Fruit fly (Drosophila melanogaster): ENCODE measurements around the gene Pc.

Gene Pc

DNA sequence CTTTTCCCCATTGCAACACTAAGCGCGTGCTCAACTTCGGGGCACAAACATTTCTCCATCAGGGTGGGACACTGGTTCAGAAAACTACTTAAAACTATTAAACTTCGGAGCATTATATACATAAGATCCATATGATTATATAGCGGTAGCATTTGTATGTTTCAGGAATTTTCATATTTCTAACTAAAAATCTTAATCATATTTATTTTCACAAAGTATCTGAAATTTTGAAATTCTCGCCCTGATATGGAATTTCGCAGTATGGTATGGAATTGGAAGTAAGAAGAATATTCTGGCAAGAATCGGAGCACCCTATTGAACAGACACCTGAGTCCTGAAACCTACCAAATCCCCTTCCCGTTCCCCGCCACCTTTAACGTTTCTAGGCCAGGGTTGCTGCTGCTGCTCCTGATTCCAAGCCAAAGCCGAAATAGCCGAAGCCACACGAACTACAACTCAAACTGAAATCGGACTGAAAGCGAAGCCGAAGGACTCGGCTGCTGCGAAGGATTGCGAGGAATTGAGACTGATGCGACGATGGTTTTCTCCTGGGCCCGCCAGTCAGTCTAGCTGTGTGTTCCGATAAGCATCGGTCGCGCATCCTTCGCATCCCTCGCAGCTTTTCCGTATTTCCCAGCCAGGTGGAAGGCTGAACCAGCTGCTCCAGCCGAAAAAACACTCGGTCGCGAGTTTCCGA is 4.1 kb upstream of the Pc start:
- TF ChIP-seq bab1 (GFP tag; optimal IDR thresholded peaks at IDR 0.05) (no peak), CG7045 (GFP tag; optimal IDR thresholded peaks at IDR 0.05) (peak; percentile 85), CG1620 (GFP tag; optimal IDR thresholded peaks at IDR 0.05) (no peak), CG12768 (GFP tag; optimal IDR thresholded peaks at IDR 0.05) (peak; percentile 83), CG11617 (GFP tag; optimal IDR thresholded peaks at IDR 0.05) (peak; percentile 43), kay (GFP tag; ENCODE audit: borderline replicate concordance) (no peak), CG7101 (tag; optimal IDR thresholded peaks at IDR 0.05) (peak; percentile 57), tj (GFP tag; optimal IDR thresholded peaks at IDR 0.05) (no peak), Hr96 (GFP tag; optimal IDR thresholded peaks at IDR 0.05) (peak; percentile 47), Clk (GFP tag; optimal IDR thresholded peaks at IDR 0.05) (peak; percentile 71), CG33017 (tag; optimal IDR thresholded peaks at IDR 0.05) (peak; percentile 76), cic (GFP tag; optimal IDR thresholded peaks at IDR 0.05) (no peak), toe (GFP tag; optimal IDR thresholded peaks at IDR 0.05) (peak; percentile 62), CG5204 (GFP tag; optimal IDR thresholded peaks at IDR 0.05) (peak; percentile 71), pad (GFP tag; optimal IDR thresholded peaks at IDR 0.05) (peak; percentile 1), ovo (GFP tag; optimal IDR thresholded peaks at IDR 0.05) (no peak), Crg-1 (GFP tag; optimal IDR thresholded peaks at IDR 0.05) (no peak), Mnt (GFP tag; optimal IDR thresholded peaks at IDR 0.05) (no peak), cnc (optimal IDR thresholded peaks at IDR 0.05) (no peak)

DNA sequence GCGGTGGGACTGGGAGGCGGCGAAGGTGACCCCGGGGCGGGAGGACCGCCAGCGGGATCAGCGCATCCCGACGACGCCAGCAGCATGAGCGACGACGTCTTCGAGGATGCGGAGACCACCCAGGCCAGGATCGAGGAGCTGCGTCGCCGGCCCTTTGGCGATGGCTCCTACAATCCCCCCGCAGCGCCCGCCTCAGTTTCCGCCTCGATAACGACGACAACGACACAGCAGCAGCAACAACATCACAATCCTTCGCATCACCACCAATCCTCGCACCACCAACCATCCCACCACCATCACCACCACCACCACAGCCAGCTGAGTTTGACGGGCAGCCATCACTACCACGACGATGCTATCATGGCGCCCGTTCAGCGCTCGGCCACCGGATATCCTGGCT is 2.1 kb upstream of the Pc start:
- no peak for TF ChIP-seq cnc (optimal IDR thresholded peaks at IDR 0.05)
- TF ChIP-seq bab1 (GFP tag; optimal IDR thresholded peaks at IDR 0.05), result no peak
- TF ChIP-seq CG7045 (GFP tag; optimal IDR thresholded peaks at IDR 0.05), result no peak
- no peak for TF ChIP-seq cic (GFP tag; optimal IDR thresholded peaks at IDR 0.05)
- TF ChIP-seq CG12768 (GFP tag; optimal IDR thresholded peaks at IDR 0.05), result no peak
- no peak for TF ChIP-seq kay (GFP tag; ENCODE audit: borderline replicate concordance)
- no peak for TF ChIP-seq CG7101 (tag; optimal IDR thresholded peaks at IDR 0.05)
- TF ChIP-seq Clk (GFP tag; optimal IDR thresholded peaks at IDR 0.05), result no peak
- no peak for TF ChIP-seq toe (GFP tag; optimal IDR thresholded peaks at IDR 0.05)
- no peak for TF ChIP-seq ovo (GFP tag; optimal IDR thresholded peaks at IDR 0.05)
- no peak for TF ChIP-seq tj (GFP tag; optimal IDR thresholded peaks at IDR 0.05)

DNA sequence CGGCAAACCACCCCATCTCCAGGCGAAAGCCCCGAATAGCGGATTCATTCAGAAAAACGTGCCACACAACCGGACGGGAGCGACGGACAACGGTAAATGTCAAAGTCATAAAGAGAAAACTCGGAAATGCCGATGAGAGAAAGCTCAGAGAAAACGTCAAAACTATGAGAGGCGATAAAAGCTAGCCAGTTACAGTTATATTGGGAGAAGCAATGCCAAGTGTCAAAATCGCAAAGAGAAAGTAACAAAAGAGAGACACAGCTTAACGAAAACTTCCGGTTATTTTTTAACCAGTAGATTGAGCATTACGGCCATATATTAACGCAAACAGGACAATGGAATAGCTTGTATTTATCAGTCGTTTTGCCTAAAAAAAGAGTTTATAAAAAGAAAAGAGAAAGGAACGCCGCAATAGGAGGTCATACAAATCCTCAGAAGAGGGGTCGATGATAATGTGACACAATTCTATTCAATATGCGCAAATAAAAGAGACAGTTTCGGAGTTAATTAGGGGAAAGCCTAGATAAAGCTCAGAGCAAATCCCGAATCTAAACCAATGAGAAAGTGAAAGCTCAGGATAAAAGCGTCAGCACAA is 1.6 kb upstream of the Pc start:
- TF ChIP-seq pad (GFP tag; optimal IDR thresholded peaks at IDR 0.05) (peak; percentile 0), CG5204 (GFP tag; optimal IDR thresholded peaks at IDR 0.05) (no peak), cic (GFP tag; optimal IDR thresholded peaks at IDR 0.05) (no peak), Hr96 (GFP tag; optimal IDR thresholded peaks at IDR 0.05) (no peak), bab1 (GFP tag; optimal IDR thresholded peaks at IDR 0.05) (no peak), Mnt (GFP tag; optimal IDR thresholded peaks at IDR 0.05) (no peak), CG1620 (GFP tag; optimal IDR thresholded peaks at IDR 0.05) (no peak), ovo (GFP tag; optimal IDR thresholded peaks at IDR 0.05) (no peak)

DNA sequence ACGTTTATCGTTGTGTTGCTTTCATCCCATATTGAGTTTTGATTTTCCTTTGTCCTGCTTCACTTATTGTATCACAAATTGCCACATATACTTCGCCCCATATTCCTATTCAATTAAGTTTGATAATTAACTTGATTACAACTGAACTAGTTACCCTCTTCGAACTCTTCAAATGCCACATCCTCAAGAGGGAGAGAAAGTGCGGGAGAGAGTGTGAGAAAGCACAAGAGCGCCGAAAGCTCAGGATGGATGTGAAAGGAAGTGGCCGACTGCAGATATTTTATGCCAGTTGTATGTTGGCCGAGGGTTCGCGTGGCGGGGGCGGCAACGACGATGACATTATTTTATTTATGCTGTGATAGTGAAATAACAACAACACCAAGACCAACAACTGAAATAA is 654 bp upstream of the Pc start, which contains the start of gene Rab26:
TSS of gene Rab26 (plus strand) at position 301 of the 400 bp plus-strand sequence.
- TF ChIP-seq toe (GFP tag; optimal IDR thresholded peaks at IDR 0.05) (no peak), Clk (GFP tag; optimal IDR thresholded peaks at IDR 0.05) (no peak), kay (GFP tag; ENCODE audit: borderline replicate concordance) (no peak), CG5204 (GFP tag; optimal IDR thresholded peaks at IDR 0.05) (no peak), CG7101 (tag; optimal IDR thresholded peaks at IDR 0.05) (no peak), CG12768 (GFP tag; optimal IDR thresholded peaks at IDR 0.05) (no peak), Crg-1 (GFP tag; optimal IDR thresholded peaks at IDR 0.05) (no peak), pad (GFP tag; optimal IDR thresholded peaks at IDR 0.05) (no peak)

DNA sequence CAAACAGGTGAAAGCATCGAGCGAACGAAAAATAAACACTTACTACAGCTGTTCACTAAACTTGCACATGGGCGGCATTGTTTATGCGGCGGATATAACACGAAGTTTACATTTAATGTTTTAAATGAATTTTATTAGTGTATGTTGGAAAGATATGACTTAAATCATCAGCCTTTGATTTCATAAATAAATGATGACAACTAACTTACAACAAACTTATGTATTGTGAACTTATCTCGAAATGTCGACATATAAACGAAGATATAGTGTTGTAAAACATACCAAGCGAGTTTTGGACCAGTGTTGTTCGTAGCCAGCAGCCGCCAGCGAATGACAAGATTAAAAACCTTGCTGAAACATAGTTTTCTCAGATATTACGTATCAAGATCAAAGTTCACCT is 13.4 kb downstream of the Pc start, which contains the start of the genes CG11309 and CG7632:
TSS of gene CG11309 (minus strand) at position 259 of the 400 bp plus-strand sequence.
TSS of gene CG7632 (plus strand) at position 298 of the 400 bp plus-strand sequence.
- TF ChIP-seq cnc (optimal IDR thresholded peaks at IDR 0.05) (no peak), CG11617 (GFP tag; optimal IDR thresholded peaks at IDR 0.05) (peak; percentile 100), ovo (GFP tag; optimal IDR thresholded peaks at IDR 0.05) (peak; percentile 98), CG1620 (GFP tag; optimal IDR thresholded peaks at IDR 0.05) (peak; percentile 99), CG12768 (GFP tag; optimal IDR thresholded peaks at IDR 0.05) (peak; percentile 100), tj (GFP tag; optimal IDR thresholded peaks at IDR 0.05) (peak; percentile 96), CG7101 (tag; optimal IDR thresholded peaks at IDR 0.05) (peak; percentile 100), CG33017 (tag; optimal IDR thresholded peaks at IDR 0.05) (peak; percentile 100), Crg-1 (GFP tag; optimal IDR thresholded peaks at IDR 0.05) (peak; percentile 99), CG5204 (GFP tag; optimal IDR thresholded peaks at IDR 0.05) (peak; percentile 99), CG14711 (tag; optimal IDR thresholded peaks at IDR 0.05) (peak; percentile 99), bab1 (GFP tag; optimal IDR thresholded peaks at IDR 0.05) (peak; percentile 100), toe (GFP tag; optimal IDR thresholded peaks at IDR 0.05) (peak; percentile 99), Clk (GFP tag; optimal IDR thresholded peaks at IDR 0.05) (peak; percentile 98), cic (GFP tag; optimal IDR thresholded peaks at IDR 0.05) (peak; percentile 96), CG7045 (GFP tag; optimal IDR thresholded peaks at IDR 0.05) (peak; percentile 100), pad (GFP tag; optimal IDR thresholded peaks at IDR 0.05) (peak; percentile 96), Hr96 (GFP tag; optimal IDR thresholded peaks at IDR 0.05) (peak; percentile 99), kay (GFP tag; ENCODE audit: borderline replicate concordance) (peak; percentile 98), Mnt (GFP tag; optimal IDR thresholded peaks at IDR 0.05) (peak; percentile 99)

DNA sequence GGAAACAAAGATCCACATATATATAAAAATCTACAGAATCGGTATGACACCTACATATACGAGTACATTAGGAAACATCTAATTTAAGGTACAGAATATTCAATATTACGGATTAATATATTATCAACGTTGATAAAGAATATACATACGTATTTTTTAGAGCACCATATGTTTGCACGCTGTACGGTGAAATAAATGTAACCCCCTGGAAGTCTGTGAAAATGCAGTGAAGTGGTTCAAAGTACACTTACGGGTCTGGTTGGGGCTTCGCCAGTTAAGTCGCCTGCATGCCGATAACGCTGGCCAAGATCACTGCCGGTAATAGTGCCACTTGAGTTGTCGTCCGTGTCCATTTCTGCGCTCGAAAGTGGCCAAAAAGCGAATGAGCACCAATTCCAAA is 14.2 kb downstream of the Pc start:
- peak; percentile 91 for TF ChIP-seq kay (GFP tag; ENCODE audit: borderline replicate concordance)
- peak; percentile 42 for TF ChIP-seq CG12768 (GFP tag; optimal IDR thresholded peaks at IDR 0.05)
- TF ChIP-seq ovo (GFP tag; optimal IDR thresholded peaks at IDR 0.05), result no peak
